Worm (Caenorhabditis elegans): ENCODE results near the gene cpi-2.

- TF ChIP-seq dmd-4 (tag; optimal IDR thresholded peaks at IDR 0.05) = no peak
- no peak for TF ChIP-seq lin-13 (GFP tag; optimal IDR thresholded peaks at IDR 0.05)
- TF ChIP-seq nhr-11 (tag; optimal IDR thresholded peaks at IDR 0.05) = no peak
- TF ChIP-seq ztf-11 (tag; optimal IDR thresholded peaks at IDR 0.05) = no peak
- TF ChIP-seq nhr-77 (tag; optimal IDR thresholded peaks at IDR 0.05) = no peak
- TF ChIP-seq elt-1 (tag; optimal IDR thresholded peaks at IDR 0.05) = no peak
- no peak for TF ChIP-seq R02D3.7 (tag; optimal IDR thresholded peaks at IDR 0.05)
- no peak for TF ChIP-seq ZK546.5 (tag; optimal IDR thresholded peaks at IDR 0.05)
Observed at ce11 chrV:6036547-6036946, 7.3 kb upstream of the cpi-2 start.

Data from whole organism, L2 larva.